Fruit fly (Drosophila melanogaster): Measurements from ENCODE around the gene ND-B14.5B.
A peak's percentile ranks its signal among the peaks of the same experiment; 100 is the strongest.

ND-B14.5B gene

DNA sequence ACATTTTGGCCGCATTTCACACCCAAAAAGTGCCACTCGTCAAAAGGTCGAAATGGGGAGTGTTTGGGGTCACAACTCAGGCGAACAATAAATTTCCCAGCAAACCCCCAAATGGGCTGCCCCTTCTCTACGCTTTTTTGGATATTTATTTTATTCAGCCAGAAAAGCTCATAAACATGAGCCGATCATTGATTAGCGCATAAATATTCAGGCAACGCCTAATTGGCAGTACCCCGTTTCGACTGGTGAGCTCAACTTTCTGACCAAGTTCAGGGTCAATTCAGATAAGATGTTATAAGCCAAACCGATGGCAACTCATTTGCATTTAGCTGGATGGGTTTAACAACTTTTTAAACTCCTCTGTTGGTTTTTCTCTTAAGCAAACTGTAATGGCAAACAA, 26.0 kb downstream of the ND-B14.5B start (continued):
- TF ChIP-seq so (GFP tag; IDR thresholded peaks at IDR 0.05), result 0 out of 3 replicates have a peak, but pooled peaks have one; percentile 13
- no peak for TF ChIP-seq ac (GFP tag; optimal IDR thresholded peaks at IDR 0.05)
- TF ChIP-seq hth (optimal IDR thresholded peaks at IDR 0.05), result no peak
- TF ChIP-seq ash1 (GFP tag; optimal IDR thresholded peaks at IDR 0.05), result no peak
- TF ChIP-seq tin (GFP tag; optimal IDR thresholded peaks at IDR 0.05), result no peak
- no peak for TF ChIP-seq Mes4 (GFP tag; optimal IDR thresholded peaks at IDR 0.05)
- no peak for TF ChIP-seq HHEX (GFP tag; optimal IDR thresholded peaks at IDR 0.05)
- no peak for TF ChIP-seq H15 (GFP tag; IDR thresholded peaks at IDR 0.05)
- no peak for TF ChIP-seq dm (GFP tag; optimal IDR thresholded peaks at IDR 0.05)
- TF ChIP-seq sug (tag; optimal IDR thresholded peaks at IDR 0.05), result no peak
- peak; percentile 62 for TF ChIP-seq vvl (GFP tag; IDR thresholded peaks at IDR 0.05)
- TF ChIP-seq CTCF (GFP tag; optimal IDR thresholded peaks at IDR 0.05), result no peak

DNA sequence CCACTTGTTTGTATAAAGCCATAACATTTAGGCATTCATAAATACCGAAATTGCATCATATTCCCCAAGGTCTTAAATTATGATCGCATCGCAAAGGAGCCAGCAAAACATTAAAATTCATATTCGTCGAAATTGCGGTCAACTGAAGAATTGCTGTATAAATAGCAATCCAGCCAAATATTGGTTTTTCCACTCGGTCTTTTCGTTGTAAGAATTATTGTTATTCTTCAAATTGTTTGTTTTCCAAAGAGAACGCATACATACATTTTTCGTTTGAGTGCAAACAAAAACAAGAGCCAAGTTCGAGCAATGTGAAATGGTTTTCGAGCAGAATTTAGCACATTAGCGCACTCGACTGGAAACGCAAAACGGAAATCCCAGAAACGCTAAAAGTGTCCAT, 30.8 kb downstream of the ND-B14.5B start:
- TF ChIP-seq MESR4 (GFP tag; optimal IDR thresholded peaks at IDR 0.05), result no peak
- no peak for TF ChIP-seq CG2199 (GFP tag; IDR thresholded peaks at IDR 0.05)
- TF ChIP-seq CG18476 (GFP tag; optimal IDR thresholded peaks at IDR 0.05), result no peak
- no peak for TF ChIP-seq CG10321 (GFP tag; IDR thresholded peaks at IDR 0.05)
- TF ChIP-seq ATbp (GFP tag; optimal IDR thresholded peaks at IDR 0.05), result peak; percentile 7
- TF ChIP-seq CG17385 (GFP tag; optimal IDR thresholded peaks at IDR 0.05), result no peak
- TF ChIP-seq CG2875 (GFP tag; optimal IDR thresholded peaks at IDR 0.05), result no peak
- TF ChIP-seq Asciz (GFP tag; optimal IDR thresholded peaks at IDR 0.05), result peak; percentile 40
- TF ChIP-seq Blimp-1 (GFP tag; optimal IDR thresholded peaks at IDR 0.05), result no peak
- no peak for TF ChIP-seq pho (GFP tag; optimal IDR thresholded peaks at IDR 0.05)
- no peak for TF ChIP-seq Stat92E (GFP tag; optimal IDR thresholded peaks at IDR 0.05)
- no peak for TF ChIP-seq vvl (GFP tag; IDR thresholded peaks at IDR 0.05)
- TF ChIP-seq bbx (GFP tag; IDR thresholded peaks at IDR 0.05; ENCODE audit: partially characterized antibody), result no peak
- no peak for TF ChIP-seq CG8089 (GFP tag; optimal IDR thresholded peaks at IDR 0.05)
- no peak for TF ChIP-seq ewg (GFP tag; optimal IDR thresholded peaks at IDR 0.05)
- TF ChIP-seq Mes4 (GFP tag; optimal IDR thresholded peaks at IDR 0.05), result no peak
- TF ChIP-seq Optix (GFP tag; IDR thresholded peaks at IDR 0.05), result no peak
- TF ChIP-seq nom (GFP tag; optimal IDR thresholded peaks at IDR 0.05), result no peak
- no peak for TF ChIP-seq D (optimal IDR thresholded peaks at IDR 0.05)
- no peak for TF ChIP-seq D (GFP tag; optimal IDR thresholded peaks at IDR 0.05)
- no peak for TF ChIP-seq CG10274 (GFP tag; optimal IDR thresholded peaks at IDR 0.05)
- no peak for TF ChIP-seq Hr78 (GFP tag; optimal IDR thresholded peaks at IDR 0.05)
- no peak for TF ChIP-seq CG18011 (GFP tag; optimal IDR thresholded peaks at IDR 0.05)
- TF ChIP-seq CG17361 (GFP tag; IDR thresholded peaks at IDR 0.05), result no peak
- no peak for TF ChIP-seq CG11695 (GFP tag; IDR thresholded peaks at IDR 0.05)
- TF ChIP-seq unpg (GFP tag; optimal IDR thresholded peaks at IDR 0.05), result peak; percentile 7
- no peak for TF ChIP-seq ase (GFP tag; IDR thresholded peaks at IDR 0.05)
- no peak for TF ChIP-seq CG12071 (GFP tag; optimal IDR thresholded peaks at IDR 0.05)
- no peak for TF ChIP-seq lab (GFP tag; optimal IDR thresholded peaks at IDR 0.05)
- no peak for TF ChIP-seq luna (GFP tag; optimal IDR thresholded peaks at IDR 0.05)
- peak; percentile 74 for TF ChIP-seq Med (GFP tag)
- TF ChIP-seq CG13296 (GFP tag; optimal IDR thresholded peaks at IDR 0.05), result no peak
- 0 out of 2 replicates have a peak, but pooled peaks have one; percentile 7 for TF ChIP-seq CG14014 (GFP tag; IDR thresholded peaks at IDR 0.05)
- no peak for TF ChIP-seq Ets65A (GFP tag)
- no peak for TF ChIP-seq Hmr (GFP tag; optimal IDR thresholded peaks at IDR 0.05)
- no peak for TF ChIP-seq Doc2 (GFP tag; IDR thresholded peaks at IDR 0.05)
- no peak for TF ChIP-seq CG33213 (GFP tag; optimal IDR thresholded peaks at IDR 0.05)
- no peak for TF ChIP-seq CG6254 (GFP tag; optimal IDR thresholded peaks at IDR 0.05)
- TF ChIP-seq CG18599 (GFP tag; optimal IDR thresholded peaks at IDR 0.05), result no peak
- no peak for TF ChIP-seq B-H1 (GFP tag; IDR thresholded peaks at IDR 0.05)
- TF ChIP-seq CTCF (GFP tag; optimal IDR thresholded peaks at IDR 0.05), result no peak

Measured in whole organism, embryonic.